Fruit fly (Drosophila melanogaster): Measurements from ENCODE around the gene CG5114.

DNA sequence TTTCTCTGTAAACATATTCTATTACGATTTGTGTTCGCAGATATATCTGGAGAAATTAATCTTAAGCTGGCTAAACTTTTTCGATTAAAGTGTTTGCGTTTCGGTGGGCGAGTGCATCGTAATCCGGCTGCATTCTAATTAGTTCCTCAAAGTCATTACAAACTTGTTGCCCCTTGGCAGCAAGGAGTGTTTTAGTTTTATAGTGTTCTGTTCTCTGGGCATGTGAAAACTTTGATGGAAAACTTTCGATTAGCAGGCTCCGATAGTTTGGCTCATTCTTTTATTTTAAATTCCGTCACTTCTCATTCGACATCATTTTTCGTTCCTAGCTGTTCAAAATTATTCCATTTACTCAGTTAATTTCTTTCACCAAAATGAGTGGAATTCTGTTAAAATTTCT lies 40.6 kb downstream of the CG5114 start, which contains the start of gene CG32148:
- TF ChIP-seq h (optimal IDR thresholded peaks at IDR 0.05) (no peak), ttk (optimal IDR thresholded peaks at IDR 0.05) (no peak), Myc (optimal IDR thresholded peaks at IDR 0.05) (no peak), psq (optimal IDR thresholded peaks at IDR 0.05) (no peak)
